Worm (Caenorhabditis elegans) whole organism, L1 larva: Measurements from ENCODE around the gene R08A2.1.

Experiments used
- lin-15B ChIP-seq: fragments of 150-350 bp; sonication (generic microtip); optimal IDR thresholded peaks from 3 replicates; lab custom pipeline; 2014; ENCODE audit warnings: missing biosample characterization, missing genetic modification characterization
- nhr-11 ChIP-seq: fragments of 150-350 bp; optimal IDR thresholded peaks from 2 replicates; lab custom pipeline; 2014; ENCODE audit warnings: missing biosample characterization, missing genetic modification characterization

DNA sequence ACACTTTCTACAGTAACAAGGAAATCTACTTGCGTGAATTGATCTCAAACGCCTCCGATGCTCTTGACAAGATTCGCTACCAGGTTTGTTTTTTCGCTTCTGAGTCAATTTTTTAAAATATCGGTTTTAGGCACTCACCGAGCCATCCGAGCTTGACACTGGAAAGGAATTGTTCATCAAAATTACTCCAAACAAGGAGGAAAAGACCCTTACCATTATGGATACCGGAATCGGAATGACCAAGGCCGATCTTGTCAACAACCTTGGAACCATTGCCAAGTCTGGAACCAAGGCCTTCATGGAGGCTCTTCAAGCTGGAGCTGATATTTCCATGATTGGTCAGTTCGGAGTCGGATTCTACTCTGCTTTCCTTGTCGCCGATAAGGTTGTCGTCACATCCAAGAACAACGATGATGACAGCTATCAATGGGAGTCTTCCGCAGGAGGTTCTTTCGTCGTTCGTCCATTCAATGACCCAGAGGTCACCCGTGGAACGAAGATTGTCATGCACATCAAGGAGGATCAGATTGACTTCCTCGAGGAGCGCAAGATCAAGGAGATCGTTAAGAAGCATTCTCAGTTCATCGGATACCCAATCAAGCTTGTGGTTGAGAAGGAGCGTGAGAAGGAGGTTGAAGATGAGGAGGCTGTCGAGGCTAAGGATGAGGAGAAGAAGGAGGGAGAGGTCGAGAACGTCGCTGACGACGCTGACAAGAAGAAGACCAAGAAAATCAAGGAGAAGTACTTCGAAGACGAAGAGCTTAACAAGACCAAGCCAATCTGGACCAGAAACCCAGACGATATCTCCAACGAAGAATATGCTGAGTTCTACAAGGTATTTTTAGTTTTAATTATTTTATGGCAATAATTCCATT is 32.9 kb downstream of the R08A2.1 start:
- TF ChIP-seq nhr-11 (tag; lab: Kevin White, UChicago) (no peak), lin-15B (tag; lab: Kevin White, UChicago) (no peak)
